Fruit fly (Drosophila melanogaster) whole organism, embryonic: ENCODE results near the gene CG9932.

Experiments used
- ATbp ChIP-seq: fragments of 200-800 bp; sonication (Bioruptor generic); optimal IDR thresholded peaks from 2 replicates; lab custom pipeline; 2017; ENCODE audit warnings: missing biosample characterization, mild to moderate bottlenecking, missing genetic modification characterization, missing genetic modification reagents
- Ada2b ChIP-seq: fragments of 200-800 bp; sonication (Bioruptor generic); IDR thresholded peaks from 2 replicates; pipeline ENCODE4 v1.3.6; 2022; ENCODE audit warnings: missing biosample characterization, missing genetic modification characterization
- Atf6 ChIP-seq: fragments of 200-800 bp; sonication (Bioruptor generic); IDR thresholded peaks from 2 replicates; pipeline ENCODE4 v1.3.6; 2022; ENCODE audit warnings: missing biosample characterization, missing genetic modification characterization
- C15 ChIP-seq: fragments of 200-800 bp; sonication (Bioruptor generic); IDR thresholded peaks from 3 replicates; pipeline ENCODE4 v1.3.6; 2022; ENCODE audit warnings: missing biosample characterization, missing genetic modification characterization
- CG10209 ChIP-seq: fragments of 200-800 bp; sonication (Bioruptor generic); optimal IDR thresholded peaks from 3 replicates; lab custom pipeline; 2017; ENCODE audit warnings: missing biosample characterization, mild to moderate bottlenecking, missing genetic modification characterization, missing genetic modification reagents
- CG10431 ChIP-seq: fragments of 200-800 bp; sonication (Bioruptor generic); optimal IDR thresholded peaks from 3 replicates; lab custom pipeline; 2018; ENCODE audit warnings: missing biosample characterization, mild to moderate bottlenecking, missing genetic modification characterization
- CG10543 ChIP-seq: fragments of 200-800 bp; sonication (Bioruptor generic); optimal IDR thresholded peaks from 3 replicates; lab custom pipeline; 2017; ENCODE audit warnings: missing biosample characterization, mild to moderate bottlenecking, missing genetic modification characterization, moderate library complexity
- CG11696 ChIP-seq: fragments of 200-800 bp; sonication (Bioruptor generic); IDR thresholded peaks from 2 replicates; pipeline ENCODE4 v1.3.6; 2022; ENCODE audit warnings: missing biosample characterization, missing genetic modification characterization
- CG12236 ChIP-seq: fragments of 200-800 bp; sonication (Bioruptor generic); optimal IDR thresholded peaks from 2 replicates; lab custom pipeline; 2016; ENCODE audit warnings: missing biosample characterization, missing genetic modification characterization
- CG13775 ChIP-seq: fragments of 200-800 bp; sonication (Bioruptor generic); optimal IDR thresholded peaks from 3 replicates; lab custom pipeline; 2017; ENCODE audit warnings: missing biosample characterization, mild to moderate bottlenecking, missing genetic modification characterization
- CG15696 ChIP-seq: fragments of 200-800 bp; sonication (Bioruptor generic); optimal IDR thresholded peaks from 2 replicates; lab custom pipeline; 2019; ENCODE audit warnings: missing biosample characterization, mild to moderate bottlenecking, missing genetic modification characterization, moderate library complexity
- CG17802 ChIP-seq: fragments of 200-800 bp; sonication (Bioruptor generic); optimal IDR thresholded peaks from 2 replicates; lab custom pipeline; 2018; ENCODE audit warnings: missing biosample characterization, mild to moderate bottlenecking, missing genetic modification characterization, moderate library complexity
- CG2116 ChIP-seq: fragments of 200-800 bp; sonication (Bioruptor generic); optimal IDR thresholded peaks from 3 replicates; lab custom pipeline; 2018; ENCODE audit warnings: missing biosample characterization, mild to moderate bottlenecking, missing genetic modification characterization
- CG2202 ChIP-seq: fragments of 200-800 bp; sonication (Bioruptor generic); optimal IDR thresholded peaks from 2 replicates; lab custom pipeline; 2018; ENCODE audit warnings: missing biosample characterization, mild to moderate bottlenecking, missing genetic modification characterization
- CG33557 ChIP-seq: fragments of 200-800 bp; sonication (Bioruptor generic); optimal IDR thresholded peaks from 2 replicates; lab custom pipeline; 2019; ENCODE audit warnings: missing biosample characterization, mild to moderate bottlenecking, missing genetic modification characterization, moderate library complexity
- CG4404 ChIP-seq: fragments of 200-800 bp; sonication (Bioruptor generic); IDR thresholded peaks from 2 replicates; pipeline ENCODE4 v1.3.6; 2022; ENCODE audit warnings: missing biosample characterization, missing genetic modification characterization
- CG6791 ChIP-seq: fragments of 200-800 bp; sonication (Bioruptor generic); IDR thresholded peaks from 3 replicates; pipeline ENCODE4 v1.3.6; 2022; ENCODE audit warnings: missing biosample characterization, missing genetic modification characterization; ENCODE audit not compliant: partially characterized antibody
- CG7271 ChIP-seq: fragments of 200-800 bp; sonication (Bioruptor generic); optimal IDR thresholded peaks from 2 replicates; lab custom pipeline; 2018; ENCODE audit warnings: missing biosample characterization, mild to moderate bottlenecking, missing genetic modification characterization, moderate library complexity
- CG7357 ChIP-seq: fragments of 200-800 bp; sonication (Bioruptor generic); IDR thresholded peaks from 3 replicates; pipeline ENCODE4 v1.3.6; 2022; ENCODE audit warnings: missing biosample characterization, missing genetic modification characterization
- CG7745 ChIP-seq: fragments of 200-800 bp; sonication (Bioruptor generic); optimal IDR thresholded peaks from 2 replicates; lab custom pipeline; 2018; ENCODE audit warnings: missing biosample characterization, mild to moderate bottlenecking, missing genetic modification characterization, moderate library complexity
- CG8388 ChIP-seq: fragments of 200-800 bp; sonication (Bioruptor generic); optimal IDR thresholded peaks from 2 replicates; lab custom pipeline; 2019; ENCODE audit warnings: missing biosample characterization, mild to moderate bottlenecking, missing genetic modification characterization, moderate library complexity
- CG9876 ChIP-seq: fragments of 200-800 bp; sonication (Bioruptor generic); optimal IDR thresholded peaks from 2 replicates; lab custom pipeline; 2016; ENCODE audit warnings: missing biosample characterization, missing genetic modification characterization
- Camta ChIP-seq: fragments of 200-800 bp; sonication (Bioruptor generic); optimal IDR thresholded peaks from 2 replicates; lab custom pipeline; 2016; ENCODE audit warnings: missing biosample characterization, missing genetic modification characterization
- Doc3 ChIP-seq: fragments of 200-800 bp; sonication (Bioruptor generic); IDR thresholded peaks from 3 replicates; pipeline ENCODE4 v1.3.6; 2022; ENCODE audit warnings: missing biosample characterization, missing genetic modification characterization; ENCODE audit not compliant: partially characterized antibody
- Ets65A ChIP-seq: fragments of 200-800 bp; sonication (Bioruptor generic); peaks from one replicate; lab custom pipeline; 2016; ENCODE audit warnings: missing biosample characterization, missing genetic modification characterization
- HLH4C ChIP-seq: fragments of 200-800 bp; sonication (Bioruptor generic); IDR thresholded peaks from 3 replicates; pipeline ENCODE4 v1.3.6; 2022; ENCODE audit warnings: missing biosample characterization, missing genetic modification characterization; ENCODE audit not compliant: partially characterized antibody
- Kr ChIP-seq: fragments of 200-800 bp; sonication (Bioruptor generic); optimal IDR thresholded peaks from 2 replicates; lab custom pipeline; 2017; ENCODE audit warnings: missing biosample characterization, mild to moderate bottlenecking, missing genetic modification characterization
- MBD-R2 ChIP-seq: fragments of 200-800 bp; sonication (Bioruptor generic); IDR thresholded peaks from 2 replicates; pipeline ENCODE4 v1.3.6; 2022; ENCODE audit warnings: missing biosample characterization, missing genetic modification characterization
- NfI ChIP-seq: fragments of 200-800 bp; sonication (Bioruptor generic); optimal IDR thresholded peaks from 3 replicates; lab custom pipeline; 2018; ENCODE audit warnings: missing biosample characterization, mild to moderate bottlenecking, missing genetic modification characterization, moderate library complexity
- Rx ChIP-seq: fragments of 200-800 bp; sonication (Bioruptor generic); IDR thresholded peaks from 2 replicates; pipeline ENCODE4 v1.3.6; 2022; ENCODE audit warnings: missing biosample characterization, missing genetic modification characterization
- Scr ChIP-seq: fragments of 200-800 bp; sonication (Bioruptor generic); IDR thresholded peaks from 2 replicates; pipeline ENCODE4 v1.3.6; 2022; ENCODE audit warnings: missing biosample characterization, missing genetic modification characterization; ENCODE audit not compliant: partially characterized antibody
- Xrp1 ChIP-seq: fragments of 200-800 bp; sonication (Bioruptor generic); IDR thresholded peaks from 2 replicates; pipeline ENCODE4 v1.3.6; 2022; ENCODE audit warnings: missing biosample characterization, missing genetic modification characterization
- cg ChIP-seq: fragments of 200-800 bp; sonication (Bioruptor generic); optimal IDR thresholded peaks from 3 replicates; lab custom pipeline; 2019; ENCODE audit warnings: missing biosample characterization, mild to moderate bottlenecking, missing genetic modification characterization, moderate library complexity
- chm ChIP-seq: fragments of 200-800 bp; sonication (Bioruptor generic); IDR thresholded peaks from 2 replicates; pipeline ENCODE4 v1.3.6; 2022; ENCODE audit warnings: missing biosample characterization, missing genetic modification characterization
- dimm ChIP-seq: fragments of 200-800 bp; sonication (Bioruptor generic); IDR thresholded peaks from 2 replicates; pipeline ENCODE4 v1.3.6; 2022; ENCODE audit warnings: missing biosample characterization, missing genetic modification characterization
- esg ChIP-seq: fragments of 200-800 bp; sonication (Bioruptor generic); conservative IDR thresholded peaks from 2 replicates; pipeline ENCODE4 v1.3.6; 2022; ENCODE audit warnings: missing biosample characterization, missing genetic modification characterization
- eyg ChIP-seq: fragments of 200-800 bp; sonication (Bioruptor generic); optimal IDR thresholded peaks from 3 replicates; lab custom pipeline; 2016; ENCODE audit warnings: missing biosample characterization, missing genetic modification characterization
- fd102C ChIP-seq: fragments of 200-800 bp; sonication (Bioruptor generic); optimal IDR thresholded peaks from 2 replicates; lab custom pipeline; 2018; ENCODE audit warnings: missing biosample characterization, mild to moderate bottlenecking, missing genetic modification characterization, moderate library complexity
- fu2 ChIP-seq: fragments of 200-800 bp; sonication (Bioruptor generic); optimal IDR thresholded peaks from 2 replicates; lab custom pipeline; 2016; ENCODE audit warnings: missing biosample characterization, missing genetic modification characterization
- grau ChIP-seq: fragments of 200-800 bp; optimal IDR thresholded peaks from 3 replicates; lab custom pipeline; 2019; ENCODE audit warnings: missing biosample characterization, mild to moderate bottlenecking, missing genetic modification characterization, moderate library complexity
- inv ChIP-seq: fragments of 200-800 bp; sonication (Bioruptor generic); IDR thresholded peaks from 2 replicates; pipeline ENCODE4 v1.3.6; 2022; ENCODE audit warnings: missing biosample characterization, missing genetic modification characterization; ENCODE audit not compliant: partially characterized antibody
- kah ChIP-seq: fragments of 200-800 bp; sonication (Bioruptor generic); optimal IDR thresholded peaks from 2 replicates; lab custom pipeline; 2018; ENCODE audit warnings: missing biosample characterization, mild to moderate bottlenecking, missing genetic modification characterization
- lilli ChIP-seq: fragments of 200-800 bp; sonication (Bioruptor generic); optimal IDR thresholded peaks from 3 replicates; lab custom pipeline; 2016; ENCODE audit warnings: missing biosample characterization, missing genetic modification characterization
- lola ChIP-seq, 3 experiments: fragments of >200 bp in 2 of 3; fragments of 200-800 bp in 1 of 3; sonication (Bioruptor generic) in 1 of 3; optimal IDR thresholded peaks; 2 replicates each; lab custom pipeline; 2017 to 2019; ENCODE audit warnings: missing biosample characterization in 3 of 3, missing genetic modification characterization in 3 of 3, mild to moderate bottlenecking in 1 of 3, moderate library complexity in 1 of 3
- odd ChIP-seq: fragments of 200-800 bp; sonication (Bioruptor generic); optimal IDR thresholded peaks from 2 replicates; lab custom pipeline; 2017; ENCODE audit warnings: missing biosample characterization, mild to moderate bottlenecking, missing genetic modification characterization
- scrt ChIP-seq: fragments of 200-800 bp; sonication (Bioruptor generic); optimal IDR thresholded peaks from 2 replicates; lab custom pipeline; 2018; ENCODE audit warnings: missing biosample characterization, mild to moderate bottlenecking, missing genetic modification characterization, moderate library complexity
- tin ChIP-seq: fragments of 200-800 bp; sonication (Bioruptor generic); optimal IDR thresholded peaks from 3 replicates; lab custom pipeline; 2016; ENCODE audit warnings: missing biosample characterization, missing genetic modification characterization
- tup ChIP-seq: fragments of 200-800 bp; sonication (Bioruptor generic); optimal IDR thresholded peaks from 2 replicates; lab custom pipeline; 2016; ENCODE audit warnings: missing biosample characterization, mild to moderate bottlenecking, missing genetic modification characterization, moderate library complexity
- zen2 ChIP-seq: fragments of 200-800 bp; sonication (Bioruptor generic); IDR thresholded peaks from 3 replicates; pipeline ENCODE4 v1.3.6; 2022; ENCODE audit warnings: missing biosample characterization, missing genetic modification characterization; ENCODE audit not compliant: partially characterized antibody

The CG9932 gene

dm6 chr2L:13083423-13084079 is 23.6 kb upstream of the CG9932 start (continued):
- no peak for TF ChIP-seq zen2 (GFP tag; lab: Robert Waterston, UW)
- peak; percentile 78 for TF ChIP-seq scrt (GFP tag; lab: Kevin White, UChicago)
- TF ChIP-seq dimm = peak; percentile 76
- peak; percentile 93 for TF ChIP-seq fu2 (GFP tag; lab: Kevin White, UChicago)
- TF ChIP-seq Xrp1 (GFP tag; lab: Robert Waterston, UW) = peak; percentile 73
- TF ChIP-seq cg (GFP tag; lab: Kevin White, UChicago) = no peak
- TF ChIP-seq CG11696 (GFP tag; lab: Robert Waterston, UW) = peak; percentile 56
- TF ChIP-seq kah (GFP tag; lab: Kevin White, UChicago) = no peak
- peak; percentile 96 for TF ChIP-seq Ets65A (GFP tag; lab: Kevin White, UChicago)
- peak; percentile 94 for TF ChIP-seq lilli (GFP tag; lab: Kevin White, UChicago)
- no peak for TF ChIP-seq CG7271
- TF ChIP-seq CG10209 (GFP tag; lab: Kevin White, UChicago) = peak; percentile 86
- peak; percentile 68 for TF ChIP-seq tup (GFP tag; lab: Kevin White, UChicago)
- no peak for TF ChIP-seq CG6791
- peak; percentile 86 for TF ChIP-seq NfI (GFP tag; lab: Kevin White, UChicago)
- TF ChIP-seq Doc3 = no peak
- peak; percentile 91 for TF ChIP-seq Ada2b
- peak; percentile 91 for TF ChIP-seq C15
- no peak for TF ChIP-seq Scr (GFP tag; lab: Robert Waterston, UW)
- peak; percentile 89 for TF ChIP-seq grau (tag; lab: Kevin White, UChicago)
- TF ChIP-seq CG12236 (GFP tag; lab: Kevin White, UChicago) = peak; percentile 58
- TF ChIP-seq CG10431 (GFP tag; lab: Kevin White, UChicago) = no peak
- peak; percentile 61 for TF ChIP-seq CG4404 (GFP tag; lab: Robert Waterston, UW)
- peak; percentile 69 for TF ChIP-seq CG10543
- peak; percentile 80 for TF ChIP-seq CG13775 (GFP tag; lab: Kevin White, UChicago)
- TF ChIP-seq MBD-R2 (GFP tag; lab: Robert Waterston, UW) = peak; percentile 87
- TF ChIP-seq Rx (GFP tag; lab: Robert Waterston, UW) = peak; percentile 76
- TF ChIP-seq CG7745 (tag; lab: Kevin White, UChicago) = no peak
- TF ChIP-seq CG33557 (GFP tag; lab: Kevin White, UChicago) = no peak
- TF ChIP-seq inv (GFP tag; lab: Robert Waterston, UW) = no peak
- no peak; the same call in 1 of the 2 replicates for TF ChIP-seq chm (GFP tag; lab: Robert Waterston, UW)
- TF ChIP-seq Atf6 = peak; percentile 97
- no peak for TF ChIP-seq fd102C (GFP tag; lab: Kevin White, UChicago)
- TF ChIP-seq odd = peak; percentile 41
- peak; percentile 67 for TF ChIP-seq CG8388
- TF ChIP-seq CG17802 (tag; lab: Kevin White, UChicago) = peak; percentile 41
- TF ChIP-seq CG7357 = peak; percentile 81
- peak; percentile 33 for TF ChIP-seq CG2116 (GFP tag; lab: Kevin White, UChicago)
- TF ChIP-seq esg (GFP tag; lab: Robert Waterston, UW) = peak; percentile 82
- TF ChIP-seq Camta (GFP tag; lab: Kevin White, UChicago) = peak; percentile 84
- TF ChIP-seq CG9876 (GFP tag; lab: Kevin White, UChicago) = peak; percentile 68
- TF ChIP-seq CG2202 (tag; lab: Kevin White, UChicago) = no peak
- no peak for TF ChIP-seq Kr (GFP tag; lab: Kevin White, UChicago)
- TF ChIP-seq eyg (GFP tag; lab: Kevin White, UChicago) = peak; percentile 82
- peak; percentile 50 for TF ChIP-seq ATbp (GFP tag; lab: Kevin White, UChicago)
- no peak for TF ChIP-seq CG15696
- peak; percentile 77 for TF ChIP-seq tin (GFP tag; lab: Kevin White, UChicago)
- no peak for TF ChIP-seq HLH4C (GFP tag; lab: Robert Waterston, UW)
- TF ChIP-seq lola (GFP tag; optimal IDR thresholded peaks at IDR 0.05; lab: Kevin White, UChicago) = no peak
